Fruit fly (Drosophila melanogaster) whole organism, wandering third instar larva: ENCODE data around the gene CG13455.
A peak's percentile ranks its signal among the peaks of the same experiment; 100 is the strongest.

ENCODE experiments used
- Abd-B ChIP-seq: fragments of >200 bp; optimal IDR thresholded peaks from 2 replicates; lab custom pipeline; 2017; ENCODE audit warnings: missing biosample characterization, missing genetic modification characterization
- CG32264 ChIP-seq: fragments of 200-800 bp; sonication (Bioruptor generic); optimal IDR thresholded peaks from 2 replicates; lab custom pipeline; 2016; ENCODE audit warnings: missing biosample characterization, missing genetic modification characterization
- CG9705 ChIP-seq: fragments of 200-800 bp; sonication (Bioruptor generic); optimal IDR thresholded peaks from 2 replicates; lab custom pipeline; 2018; ENCODE audit warnings: missing biosample characterization, mild to moderate bottlenecking, missing genetic modification characterization
- CrebA ChIP-seq: fragments of 200-800 bp; sonication (Bioruptor generic); optimal IDR thresholded peaks from 2 replicates; lab custom pipeline; 2016; ENCODE audit warnings: missing biosample characterization, mild to moderate bottlenecking, missing genetic modification characterization, borderline replicate concordance
- Dfd ChIP-seq: fragments of >200 bp; optimal IDR thresholded peaks from 2 replicates; lab custom pipeline; 2017; ENCODE audit warnings: missing biosample characterization, missing genetic modification characterization
- Dif ChIP-seq: fragments of 200-275, 200-300 bp; sonication (Bioruptor generic); optimal IDR thresholded peaks from 2 replicates; lab custom pipeline; 2018; ENCODE audit warnings: missing biosample characterization, missing genetic modification characterization; ENCODE audit not compliant: partially characterized antibody
- GATAd ChIP-seq: sonication (Bioruptor generic); optimal IDR thresholded peaks from 2 replicates; lab custom pipeline; 2016; ENCODE audit warnings: missing biosample characterization, missing genetic modification characterization
- HLH106 ChIP-seq: fragments of 200-800 bp; optimal IDR thresholded peaks from 3 replicates; lab custom pipeline; 2019; ENCODE audit warnings: missing biosample characterization, mild to moderate bottlenecking, missing genetic modification characterization, moderate library complexity
- Hnf4 ChIP-seq: fragments of 200-800 bp; sonication (Bioruptor generic); optimal IDR thresholded peaks from 2 replicates; lab custom pipeline; 2016; ENCODE audit warnings: missing biosample characterization, mild to moderate bottlenecking, missing genetic modification characterization
- Hr78 ChIP-seq: fragments of >200 bp; optimal IDR thresholded peaks from 2 replicates; lab custom pipeline; 2017; ENCODE audit warnings: missing biosample characterization, missing genetic modification characterization
- Hr83 ChIP-seq: fragments of 200-300 bp; sonication (Bioruptor generic); optimal IDR thresholded peaks from 2 replicates; lab custom pipeline; 2016; ENCODE audit warnings: missing biosample characterization, mild to moderate bottlenecking, missing genetic modification characterization, moderate library complexity; ENCODE audit not compliant: poor library complexity, severe bottlenecking
- Jra ChIP-seq: sonication (Bioruptor generic); optimal IDR thresholded peaks from 2 replicates; lab custom pipeline; 2016; ENCODE audit warnings: missing biosample characterization, missing genetic modification characterization
- Mio ChIP-seq: sonication (Bioruptor generic); optimal IDR thresholded peaks from 2 replicates; lab custom pipeline; 2016; ENCODE audit warnings: missing biosample characterization, missing genetic modification characterization
- Myc ChIP-seq: fragments of >200 bp; optimal IDR thresholded peaks from 2 replicates; lab custom pipeline; 2017
- N ChIP-seq: fragments of >200 bp; optimal IDR thresholded peaks from 2 replicates; lab custom pipeline; 2018; ENCODE audit warnings: missing biosample characterization, missing external identifiers, missing genetic modification characterization
- OdsH ChIP-seq: fragments of 200-800 bp; sonication (Bioruptor generic); optimal IDR thresholded peaks from 2 replicates; lab custom pipeline; 2016; ENCODE audit warnings: missing biosample characterization, mild to moderate bottlenecking, missing genetic modification characterization
- Rel ChIP-seq, 2 experiments: fragments of 200-800 bp; sonication (Bioruptor generic) in 1 of 2; optimal IDR thresholded peaks; 2 replicates in 1 of 2; 3 replicates in 1 of 2; lab custom pipeline; 2016 to 2019; ENCODE audit warnings: mild to moderate bottlenecking in 2 of 2, missing biosample characterization in 2 of 2, missing genetic modification characterization in 2 of 2, moderate library complexity in 1 of 2
- Sp1 ChIP-seq: fragments of 200-800 bp; sonication (Bioruptor generic); optimal IDR thresholded peaks from 3 replicates; lab custom pipeline; 2019; ENCODE audit warnings: missing biosample characterization, mild to moderate bottlenecking, missing genetic modification characterization, moderate library complexity
- Vsx2 ChIP-seq: fragments of 200-300, 225-300 bp; sonication (Bioruptor generic); optimal IDR thresholded peaks from 2 replicates; lab custom pipeline; 2018; ENCODE audit warnings: missing biosample characterization, missing genetic modification characterization; ENCODE audit not compliant: partially characterized antibody
- br ChIP-seq: fragments of 200-800 bp; sonication (Bioruptor generic); optimal IDR thresholded peaks from 2 replicates; lab custom pipeline; 2016; ENCODE audit warnings: missing biosample characterization, missing genetic modification characterization
- brk ChIP-seq: fragments of 200-800 bp; sonication (Bioruptor generic); optimal IDR thresholded peaks from 2 replicates; lab custom pipeline; 2016; ENCODE audit warnings: missing biosample characterization, mild to moderate bottlenecking, missing genetic modification characterization
- dl ChIP-seq, 2 experiments: fragments of 175-275, 200-275 bp in 1 of 2; fragments of 200-275 bp in 1 of 2; sonication (Bioruptor generic); optimal IDR thresholded peaks; lab custom pipeline; 2018; ENCODE audit warnings: mild to moderate bottlenecking in 2 of 2, missing biosample characterization in 2 of 2, missing genetic modification characterization in 2 of 2, moderate library complexity in 2 of 2; ENCODE audit not compliant: partially characterized antibody in 2 of 2, insufficient read depth in 1 of 2
- dmrt93B ChIP-seq: fragments of 200-800 bp; sonication (Bioruptor generic); optimal IDR thresholded peaks from 2 replicates; lab custom pipeline; 2018; ENCODE audit warnings: missing biosample characterization, mild to moderate bottlenecking, missing genetic modification characterization
- dsf ChIP-seq: sonication (Bioruptor generic); optimal IDR thresholded peaks from 2 replicates; lab custom pipeline; 2016; ENCODE audit warnings: missing biosample characterization, missing genetic modification characterization, borderline replicate concordance
- ey ChIP-seq: fragments of 200-800 bp; sonication (Bioruptor generic); optimal IDR thresholded peaks from 2 replicates; lab custom pipeline; 2016; ENCODE audit warnings: missing biosample characterization, missing genetic modification characterization
- foxo ChIP-seq, 2 experiments: fragments of 200-800 bp; sonication (Bioruptor generic); optimal IDR thresholded peaks; 2 replicates in 1 of 2; 3 replicates in 1 of 2; lab custom pipeline; 2016 to 2017; ENCODE audit warnings: missing biosample characterization in 2 of 2, missing genetic modification characterization in 2 of 2
- fru ChIP-seq: fragments of 200-800 bp; sonication (Bioruptor generic); optimal IDR thresholded peaks from 3 replicates; lab custom pipeline; 2016; ENCODE audit warnings: missing biosample characterization, mild to moderate bottlenecking, missing genetic modification characterization
- h ChIP-seq: fragments of 200-800 bp; sonication (Bioruptor generic); optimal IDR thresholded peaks from 3 replicates; lab custom pipeline; 2016; ENCODE audit warnings: missing biosample characterization, mild to moderate bottlenecking, missing genetic modification characterization
- jim ChIP-seq: fragments of 175-275, 200-325 bp; sonication (Bioruptor generic); optimal IDR thresholded peaks from 2 replicates; lab custom pipeline; 2016; ENCODE audit warnings: missing biosample characterization, mild to moderate bottlenecking, missing genetic modification characterization
- lola ChIP-seq: fragments of >200 bp; optimal IDR thresholded peaks from 2 replicates; lab custom pipeline; 2017; ENCODE audit warnings: missing biosample characterization, missing genetic modification characterization
- pan ChIP-seq: fragments of >200 bp; optimal IDR thresholded peaks from 2 replicates; lab custom pipeline; 2017
- psq ChIP-seq: fragments of 200-800 bp; sonication (Bioruptor generic); optimal IDR thresholded peaks from 3 replicates; lab custom pipeline; 2017; ENCODE audit warnings: missing biosample characterization, mild to moderate bottlenecking, missing genetic modification characterization, moderate library complexity
- rgr ChIP-seq: fragments of 200-800 bp; sonication (Bioruptor generic); optimal IDR thresholded peaks from 3 replicates; lab custom pipeline; 2016; ENCODE audit warnings: missing biosample characterization, mild to moderate bottlenecking, missing genetic modification characterization
- sage ChIP-seq: fragments of 200-800 bp; sonication (Bioruptor generic); optimal IDR thresholded peaks from 2 replicates; lab custom pipeline; 2016; ENCODE audit warnings: missing biosample characterization, mild to moderate bottlenecking, missing genetic modification characterization
- sv ChIP-seq: fragments of 200-800 bp; sonication (Bioruptor generic); optimal IDR thresholded peaks from 3 replicates; lab custom pipeline; 2016; ENCODE audit warnings: missing biosample characterization, missing genetic modification characterization
- tai ChIP-seq: sonication (Bioruptor generic); optimal IDR thresholded peaks from 2 replicates; lab custom pipeline; 2016; ENCODE audit warnings: missing biosample characterization, missing genetic modification characterization
- usp ChIP-seq: fragments of >200 bp; optimal IDR thresholded peaks from 2 replicates; lab custom pipeline; 2017; ENCODE audit warnings: missing biosample characterization, missing genetic modification characterization
- woc ChIP-seq: sonication (Bioruptor generic); optimal IDR thresholded peaks from 2 replicates; lab custom pipeline; 2016; ENCODE audit warnings: missing biosample characterization, mild to moderate bottlenecking, missing genetic modification characterization

CG13455 gene

DNA sequence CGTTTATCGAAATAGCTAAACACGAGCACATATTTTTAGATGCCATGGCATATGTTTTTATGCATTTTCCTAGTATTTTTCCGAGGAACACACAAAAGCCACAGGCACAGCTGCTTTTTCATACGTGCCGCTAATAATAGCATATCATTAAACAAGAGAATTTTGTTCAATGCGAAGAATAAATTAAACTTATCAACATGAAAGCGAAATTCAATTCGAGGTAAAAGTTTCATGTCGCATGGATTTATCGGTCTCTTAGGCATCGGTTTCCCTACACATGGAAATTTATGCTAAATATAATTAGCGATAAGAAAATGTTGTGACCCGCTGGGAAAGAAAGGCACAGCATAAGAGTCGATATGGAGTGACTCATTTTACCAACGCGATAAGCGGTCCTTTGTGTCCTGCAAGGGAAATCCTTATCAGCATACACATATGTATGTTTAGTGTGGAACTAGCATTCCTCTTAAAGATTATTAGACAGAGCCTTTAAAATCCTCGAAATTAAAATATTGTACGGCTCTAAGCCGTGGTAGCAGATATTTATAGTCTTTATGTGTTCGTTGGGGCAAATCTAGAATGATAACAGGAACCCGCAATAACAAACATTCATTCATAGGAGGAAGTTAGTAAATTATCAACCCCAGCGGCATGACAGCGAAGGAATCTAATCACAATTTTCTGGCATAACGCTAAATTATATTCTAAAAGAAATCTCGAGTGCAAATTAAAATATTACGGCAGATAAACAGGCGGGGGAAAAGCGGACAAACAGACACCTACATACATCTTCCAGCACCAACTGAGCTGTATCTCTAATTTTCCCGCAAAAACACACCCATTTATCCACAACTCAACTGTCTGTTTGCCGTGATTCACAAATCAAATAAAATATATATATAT is 35.3 kb downstream of the CG13455 start, which contains the start of gene CG43248:
CG43248 (minus strand) TSS at position 51 of the 903 bp plus-strand sequence.
- no peak for TF ChIP-seq Rel (GFP tag; optimal IDR thresholded peaks at IDR 0.05; lab: Kevin White, UChicago)
- TF ChIP-seq Rel (tag; optimal IDR thresholded peaks at IDR 0.05; lab: Kevin White, UChicago): no peak
- no peak for TF ChIP-seq psq (GFP tag; lab: Kevin White, UChicago)
- TF ChIP-seq Jra (GFP tag; lab: Kevin White, UChicago): no peak
- TF ChIP-seq Dfd (GFP tag; lab: Kevin White, UChicago): no peak
- no peak for TF ChIP-seq sv (GFP tag; lab: Kevin White, UChicago)
- TF ChIP-seq CG32264 (GFP tag; lab: Kevin White, UChicago): no peak
- TF ChIP-seq brk: no peak
- no peak for TF ChIP-seq dl (GFP tag; optimal IDR thresholded peaks at IDR 0.05; lab: Kevin White, UChicago; ENCODE audit: insufficient read depth in 1 of 2, partially characterized antibody in 2 of 2)
- TF ChIP-seq Vsx2 (GFP tag; lab: Kevin White, UChicago): no peak
- no peak for TF ChIP-seq Mio
- no peak for TF ChIP-seq br
- no peak for TF ChIP-seq rgr (GFP tag; lab: Kevin White, UChicago)

DNA sequence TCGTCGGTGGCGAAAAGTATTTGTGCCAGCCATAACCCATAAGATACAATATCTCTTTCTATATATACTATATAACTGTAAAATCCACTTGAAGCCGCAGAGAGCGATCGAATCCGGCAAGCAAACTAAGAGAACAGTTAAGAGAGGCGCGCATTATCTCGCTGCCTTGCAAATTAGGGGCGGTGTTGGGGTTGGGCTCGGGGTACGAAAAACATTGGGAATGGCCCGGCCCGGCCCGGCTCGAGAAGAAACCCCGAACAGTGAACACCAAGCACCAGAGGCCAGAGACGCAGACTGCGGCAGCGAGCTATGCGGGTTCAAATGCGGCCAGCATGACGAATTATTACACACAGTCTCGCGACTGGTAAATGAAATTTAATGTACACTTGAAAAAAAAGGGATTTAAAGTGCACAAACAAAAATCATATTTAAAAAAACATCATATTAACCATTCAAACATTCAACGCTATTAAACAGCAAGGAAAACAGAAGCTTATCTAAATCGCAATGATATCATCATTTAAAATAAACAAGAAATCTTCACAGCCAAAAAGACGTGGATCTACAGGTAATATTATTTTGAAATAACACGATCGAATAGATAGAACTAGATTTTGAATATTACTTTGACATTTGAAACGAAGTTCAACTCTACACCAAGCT is 36.1 kb downstream of the CG13455 start:
- peak; percentile 23 for TF ChIP-seq rgr (GFP tag; lab: Kevin White, UChicago)
- TF ChIP-seq HLH106 (tag; lab: Kevin White, UChicago): peak; percentile 71
- TF ChIP-seq Mio: no peak
- TF ChIP-seq brk: peak; percentile 5
- no peak for TF ChIP-seq OdsH (GFP tag; lab: Kevin White, UChicago)
- TF ChIP-seq dl (GFP tag; optimal IDR thresholded peaks at IDR 0.05; lab: Kevin White, UChicago; ENCODE audit: insufficient read depth in 1 of 2, partially characterized antibody in 2 of 2): peak; percentile 58 to 72
- no peak for TF ChIP-seq Hnf4 (GFP tag; lab: Kevin White, UChicago)
- no peak for TF ChIP-seq usp
- peak; percentile 21 for TF ChIP-seq psq (GFP tag; lab: Kevin White, UChicago)
- peak; percentile 68 for TF ChIP-seq sage
- peak; percentile 25 for TF ChIP-seq Jra (GFP tag; lab: Kevin White, UChicago)
- no peak for TF ChIP-seq Vsx2 (GFP tag; lab: Kevin White, UChicago)
- TF ChIP-seq Myc (lab: Kevin White, UChicago): no peak
- no peak for TF ChIP-seq Hr78 (GFP tag; lab: Kevin White, UChicago)
- no peak for TF ChIP-seq jim (GFP tag; lab: Kevin White, UChicago)
- peak; percentile 21 for TF ChIP-seq br
- TF ChIP-seq Abd-B (GFP tag; lab: Kevin White, UChicago): no peak
- TF ChIP-seq tai (GFP tag; lab: Kevin White, UChicago): peak; percentile 42
- TF ChIP-seq Dfd (GFP tag; lab: Kevin White, UChicago): no peak
- no peak for TF ChIP-seq lola (GFP tag; lab: Kevin White, UChicago)
- peak; percentile 55 for TF ChIP-seq h (GFP tag; lab: Kevin White, UChicago)
- peak in 1 of 2 experiments; percentile 53 for TF ChIP-seq foxo (GFP tag; optimal IDR thresholded peaks at IDR 0.05; lab: Kevin White, UChicago)
- TF ChIP-seq Rel (GFP tag; optimal IDR thresholded peaks at IDR 0.05; lab: Kevin White, UChicago): peak; percentile 90
- TF ChIP-seq Rel (tag; optimal IDR thresholded peaks at IDR 0.05; lab: Kevin White, UChicago): peak; percentile 97
- TF ChIP-seq GATAd (GFP tag; lab: Kevin White, UChicago): no peak
- peak; percentile 62 for TF ChIP-seq fru (GFP tag; lab: Kevin White, UChicago)
- peak; percentile 36 for TF ChIP-seq ey
- TF ChIP-seq sv (GFP tag; lab: Kevin White, UChicago): no peak
- TF ChIP-seq CG32264 (GFP tag; lab: Kevin White, UChicago): peak; percentile 13
- peak; percentile 28 for TF ChIP-seq Hr83 (GFP tag; lab: Kevin White, UChicago)
- no peak for TF ChIP-seq dsf (GFP tag; lab: Kevin White, UChicago)
- TF ChIP-seq N (GFP tag; lab: Kevin White, UChicago): no peak
- TF ChIP-seq Dif (GFP tag; lab: Kevin White, UChicago): peak; percentile 89
- no peak for TF ChIP-seq pan (lab: Kevin White, UChicago)
- peak; percentile 26 for TF ChIP-seq Sp1 (GFP tag; lab: Kevin White, UChicago)
- no peak for TF ChIP-seq CG9705 (GFP tag; lab: Kevin White, UChicago)
- TF ChIP-seq woc (GFP tag; lab: Kevin White, UChicago): peak; percentile 37
- peak; percentile 67 for TF ChIP-seq dmrt93B
- TF ChIP-seq CrebA: peak; percentile 63
